Worm (Caenorhabditis elegans) whole organism, mixed stage, embryonic: ENCODE measurements around the gene fbxa-144.

Experiments
- M03D4.4 ChIP-seq: sonication (generic microtip); optimal IDR thresholded peaks from 2 replicates; lab custom pipeline; 2017; ENCODE audit warnings: mild to moderate bottlenecking, missing genetic modification characterization, missing compliant biosample characterization
- blmp-1 ChIP-seq: fragments of 150-350 bp; optimal IDR thresholded peaks from 2 replicates; lab custom pipeline; 2014; ENCODE audit warnings: missing biosample characterization, missing genetic modification characterization

- TF ChIP-seq M03D4.4 (tag; lab: Kevin White, UChicago) (no peak), blmp-1 (tag; lab: Kevin White, UChicago) (no peak)
Observed at ce11 chrV:16099441-16099840, 33.2 kb downstream of the fbxa-144 start, which contains the start of gene str-7.
